Fruit fly (Drosophila melanogaster) whole organism, embryonic: ENCODE data around the gene Orp8.

Experiments used
- Atf3 ChIP-seq: fragments of 200-800 bp; sonication (Bioruptor generic); optimal IDR thresholded peaks from 3 replicates; lab custom pipeline; 2016; ENCODE audit warnings: missing biosample characterization, missing genetic modification characterization
- Bgb ChIP-seq: fragments of 200-800 bp; sonication (Bioruptor generic); IDR thresholded peaks from 2 replicates; pipeline ENCODE4 v1.3.6; 2022; ENCODE audit warnings: missing biosample characterization, missing genetic modification characterization; ENCODE audit not compliant: partially characterized antibody
- CG10274 ChIP-seq: fragments of 200-800 bp; sonication (Bioruptor generic); optimal IDR thresholded peaks from 3 replicates; lab custom pipeline; 2017; ENCODE audit warnings: missing biosample characterization, mild to moderate bottlenecking, missing genetic modification characterization
- CG10366 ChIP-seq: fragments of 200-800 bp; sonication (Bioruptor generic); IDR thresholded peaks from 2 replicates; pipeline ENCODE4 v1.3.6; 2022; ENCODE audit warnings: missing biosample characterization, missing genetic modification characterization
- CG12104 ChIP-seq: fragments of 200-800 bp; sonication (Bioruptor generic); optimal IDR thresholded peaks from 3 replicates; lab custom pipeline; 2016; ENCODE audit warnings: missing biosample characterization, missing genetic modification characterization
- CG12219 ChIP-seq: fragments of 200-800 bp; sonication (Bioruptor generic); optimal IDR thresholded peaks from 3 replicates; lab custom pipeline; 2018; ENCODE audit warnings: missing biosample characterization, mild to moderate bottlenecking, missing genetic modification characterization
- CG15073 ChIP-seq: fragments of 200-800 bp; sonication (Bioruptor generic); optimal IDR thresholded peaks from 2 replicates; lab custom pipeline; 2016; ENCODE audit warnings: missing biosample characterization, missing genetic modification characterization
- CG15269 ChIP-seq: fragments of 200-800 bp; sonication (Bioruptor generic); optimal IDR thresholded peaks from 2 replicates; lab custom pipeline; 2018; ENCODE audit warnings: missing biosample characterization, mild to moderate bottlenecking, missing genetic modification characterization, moderate library complexity
- CG1529 ChIP-seq: fragments of 200-800 bp; sonication (Bioruptor generic); optimal IDR thresholded peaks from 3 replicates; lab custom pipeline; 2018; ENCODE audit warnings: missing biosample characterization, missing genetic modification characterization
- CG15696 ChIP-seq: fragments of 200-800 bp; sonication (Bioruptor generic); optimal IDR thresholded peaks from 2 replicates; lab custom pipeline; 2019; ENCODE audit warnings: missing biosample characterization, mild to moderate bottlenecking, missing genetic modification characterization, moderate library complexity
- CG17568 ChIP-seq: fragments of 200-800 bp; sonication (Bioruptor generic); optimal IDR thresholded peaks from 2 replicates; lab custom pipeline; 2018; ENCODE audit warnings: missing biosample characterization, mild to moderate bottlenecking, missing genetic modification characterization, moderate library complexity
- CG17829 ChIP-seq: fragments of 200-800 bp; optimal IDR thresholded peaks from 2 replicates; lab custom pipeline; 2019; ENCODE audit warnings: missing biosample characterization, mild to moderate bottlenecking, missing genetic modification characterization, moderate library complexity
- CG17912 ChIP-seq: fragments of 200-800 bp; sonication (Bioruptor generic); optimal IDR thresholded peaks from 2 replicates; lab custom pipeline; 2018; ENCODE audit warnings: missing biosample characterization, mild to moderate bottlenecking, missing genetic modification characterization
- CG18262 ChIP-seq: fragments of 200-800 bp; optimal IDR thresholded peaks from 3 replicates; lab custom pipeline; 2019; ENCODE audit warnings: missing biosample characterization, mild to moderate bottlenecking, missing genetic modification characterization, moderate library complexity
- CG18599 ChIP-seq: fragments of 200-800 bp; sonication (Bioruptor generic); optimal IDR thresholded peaks from 3 replicates; lab custom pipeline; 2017; ENCODE audit warnings: missing biosample characterization, missing genetic modification characterization, mild to moderate bottlenecking, moderate library complexity, missing genetic modification reagents
- CG2120 ChIP-seq: fragments of 200-800 bp; sonication (Bioruptor generic); optimal IDR thresholded peaks from 3 replicates; lab custom pipeline; 2016; ENCODE audit warnings: missing biosample characterization, missing genetic modification characterization
- CG3163 ChIP-seq: fragments of 200-800 bp; sonication (Bioruptor generic); optimal IDR thresholded peaks from 3 replicates; lab custom pipeline; 2016; ENCODE audit warnings: missing biosample characterization, missing genetic modification characterization
- CG32532 ChIP-seq: fragments of 200-800 bp; sonication (Bioruptor generic); IDR thresholded peaks from 2 replicates; pipeline ENCODE4 v1.3.6; 2022; ENCODE audit warnings: missing biosample characterization, missing genetic modification characterization
- CG32772 ChIP-seq: fragments of 200-800 bp; sonication (Bioruptor generic); IDR thresholded peaks from 2 replicates; pipeline ENCODE4 v1.3.6; 2022; ENCODE audit warnings: missing biosample characterization, missing genetic modification characterization
- CG3407 ChIP-seq: fragments of 200-800 bp; sonication (Bioruptor generic); optimal IDR thresholded peaks from 2 replicates; lab custom pipeline; 2018; ENCODE audit warnings: missing biosample characterization, mild to moderate bottlenecking, missing genetic modification characterization
- CG34376 ChIP-seq: fragments of 200-800 bp; sonication (Bioruptor generic); optimal IDR thresholded peaks from 2 replicates; lab custom pipeline; 2018; ENCODE audit warnings: missing biosample characterization, mild to moderate bottlenecking, missing genetic modification characterization
- CG4404 ChIP-seq: fragments of 200-800 bp; sonication (Bioruptor generic); IDR thresholded peaks from 2 replicates; pipeline ENCODE4 v1.3.6; 2022; ENCODE audit warnings: missing biosample characterization, missing genetic modification characterization
- CG4617 ChIP-seq: fragments of 200-800 bp; sonication (Bioruptor generic); optimal IDR thresholded peaks from 3 replicates; lab custom pipeline; 2016; ENCODE audit warnings: missing biosample characterization, missing genetic modification characterization, borderline replicate concordance
- CG7786 ChIP-seq: fragments of 200-800 bp; sonication (Bioruptor generic); optimal IDR thresholded peaks from 2 replicates; lab custom pipeline; 2016; ENCODE audit warnings: missing biosample characterization, missing genetic modification characterization
- Dek ChIP-seq: fragments of 200-800 bp; sonication (Bioruptor generic); optimal IDR thresholded peaks from 3 replicates; lab custom pipeline; 2019; ENCODE audit warnings: missing biosample characterization, mild to moderate bottlenecking, missing genetic modification characterization, moderate library complexity
- Ets97D ChIP-seq: fragments of 200-800 bp; sonication (Bioruptor generic); optimal IDR thresholded peaks from 3 replicates; lab custom pipeline; 2016; ENCODE audit warnings: missing biosample characterization, missing genetic modification characterization
- Fer2 ChIP-seq: fragments of 200-800 bp; sonication (Bioruptor generic); optimal IDR thresholded peaks from 2 replicates; lab custom pipeline; 2018; ENCODE audit warnings: missing biosample characterization, mild to moderate bottlenecking, missing genetic modification characterization, moderate library complexity
- GATAe ChIP-seq: fragments of 200-800 bp; sonication (Bioruptor generic); conservative IDR thresholded peaks from 2 replicates; pipeline ENCODE4 v1.3.6; 2022; ENCODE audit warnings: missing biosample characterization, missing genetic modification characterization
- HLH54F ChIP-seq: fragments of 200-800 bp; sonication (Bioruptor generic); optimal IDR thresholded peaks from 3 replicates; lab custom pipeline; 2016; ENCODE audit warnings: missing biosample characterization, missing genetic modification characterization
- Med ChIP-seq: fragments of 200-800 bp; sonication (Bioruptor generic); peaks from one replicate; lab custom pipeline; 2016; ENCODE audit warnings: missing biosample characterization, missing genetic modification characterization, mild to moderate bottlenecking, inconsistent platforms, moderate library complexity
- Myb ChIP-seq: fragments of 200-800 bp; sonication (Bioruptor generic); optimal IDR thresholded peaks from 2 replicates; lab custom pipeline; 2016; ENCODE audit warnings: missing biosample characterization, missing genetic modification characterization
- NfI ChIP-seq: fragments of 200-800 bp; sonication (Bioruptor generic); optimal IDR thresholded peaks from 3 replicates; lab custom pipeline; 2018; ENCODE audit warnings: missing biosample characterization, mild to moderate bottlenecking, missing genetic modification characterization, moderate library complexity
- Scr ChIP-seq: fragments of 200-800 bp; sonication (Bioruptor generic); IDR thresholded peaks from 2 replicates; pipeline ENCODE4 v1.3.6; 2022; ENCODE audit warnings: missing biosample characterization, missing genetic modification characterization; ENCODE audit not compliant: partially characterized antibody
- Sox100B ChIP-seq: fragments of 200-800 bp; sonication (Bioruptor generic); optimal IDR thresholded peaks from 3 replicates; lab custom pipeline; 2018; ENCODE audit warnings: missing biosample characterization, mild to moderate bottlenecking, missing genetic modification characterization
- chif ChIP-seq, 2 experiments: fragments of 200-800 bp; sonication (Bioruptor generic); optimal IDR thresholded peaks; 3 replicates each; lab custom pipeline; 2016; ENCODE audit warnings: missing biosample characterization in 2 of 2, missing genetic modification characterization in 2 of 2
- crol ChIP-seq: fragments of 200-800 bp; sonication (Bioruptor generic); IDR thresholded peaks from 2 replicates; pipeline ENCODE4 v1.3.6; 2022; ENCODE audit warnings: missing biosample characterization, missing genetic modification characterization
- ind ChIP-seq: fragments of 200-800 bp; sonication (Bioruptor generic); optimal IDR thresholded peaks from 3 replicates; lab custom pipeline; 2016; ENCODE audit warnings: missing biosample characterization, missing genetic modification characterization
- mld ChIP-seq: fragments of 200-800 bp; sonication (Bioruptor generic); IDR thresholded peaks from 3 replicates; pipeline ENCODE4 v1.3.6; 2022; ENCODE audit warnings: missing biosample characterization, missing genetic modification characterization; ENCODE audit not compliant: partially characterized antibody
- pan ChIP-seq, 4 experiments: fragments of >200 bp in 3 of 4; fragments of 200-800 bp in 1 of 4; sonication (Bioruptor generic) in 1 of 4; optimal IDR thresholded peaks in 3 of 4; IDR thresholded peaks in 1 of 4; 2 replicates each; pipeline versions ENCODE4 v1.3.6 to Lab custom; 2017 to 2022; ENCODE audit warnings: missing biosample characterization in 2 of 4, missing genetic modification characterization in 2 of 4, mixed read lengths in 1 of 4
- pfk ChIP-seq: fragments of 200-800 bp; sonication (Bioruptor generic); optimal IDR thresholded peaks from 2 replicates; lab custom pipeline; 2018; ENCODE audit warnings: missing biosample characterization, mild to moderate bottlenecking, missing genetic modification characterization, moderate library complexity
- sens ChIP-seq: fragments of 200-800 bp; sonication (Bioruptor generic); peaks from one replicate; lab custom pipeline; 2016; ENCODE audit warnings: missing biosample characterization, missing genetic modification characterization
- sr ChIP-seq: fragments of 200-800 bp; sonication (Bioruptor generic); IDR thresholded peaks from 3 replicates; pipeline ENCODE4 v1.3.6; 2022; ENCODE audit warnings: missing biosample characterization, missing genetic modification characterization
- sug ChIP-seq: fragments of 200-800 bp; optimal IDR thresholded peaks from 2 replicates; lab custom pipeline; 2019; ENCODE audit warnings: missing biosample characterization, mild to moderate bottlenecking, missing genetic modification characterization, moderate library complexity
- unc-4 ChIP-seq: fragments of 200-800 bp; sonication (Bioruptor generic); IDR thresholded peaks from 2 replicates; pipeline ENCODE4 v1.3.6; 2022; ENCODE audit warnings: missing biosample characterization, missing genetic modification characterization; ENCODE audit not compliant: partially characterized antibody
- usp ChIP-seq: fragments of >200 bp; optimal IDR thresholded peaks from 2 replicates; lab custom pipeline; 2017; ENCODE audit warnings: missing biosample characterization, missing genetic modification characterization
- zfh2 ChIP-seq: fragments of 200-800 bp; sonication (Bioruptor generic); optimal IDR thresholded peaks from 2 replicates; lab custom pipeline; 2016; ENCODE audit warnings: missing biosample characterization, missing genetic modification characterization

Gene Orp8

DNA sequence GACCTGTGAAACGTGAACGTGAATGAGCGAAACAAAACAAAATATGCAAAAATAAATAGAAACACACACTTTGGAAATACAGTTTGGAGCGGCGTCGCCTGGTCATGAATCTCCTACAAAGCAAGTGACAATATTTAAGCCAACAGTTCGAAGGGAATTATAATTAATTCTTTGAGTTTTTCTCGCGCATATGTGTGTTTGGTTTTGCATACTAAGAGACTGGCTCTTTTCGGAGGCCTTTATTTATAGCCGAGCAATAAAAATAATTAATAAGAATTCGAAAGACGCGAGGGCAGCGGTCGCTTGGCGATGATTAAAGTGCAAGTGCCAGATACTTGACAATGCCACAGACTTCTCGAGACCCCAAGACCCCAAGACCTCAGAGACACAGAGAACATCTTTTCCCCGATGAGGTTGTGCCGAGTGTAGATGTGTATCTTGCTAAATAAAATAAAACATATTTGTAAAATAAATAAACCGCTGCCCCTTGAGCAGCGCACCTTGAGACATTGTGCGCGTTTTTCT is 9.1 kb downstream of the Orp8 start:
- TF ChIP-seq Med (GFP tag; lab: Kevin White, UChicago) (peak; percentile 77), CG15269 (tag; lab: Kevin White, UChicago) (peak; percentile 16), CG18599 (GFP tag; lab: Kevin White, UChicago) (peak; percentile 3), CG2120 (GFP tag; lab: Kevin White, UChicago) (peak; percentile 6), unc-4 (no peak), Sox100B (GFP tag; lab: Kevin White, UChicago) (no peak), CG10274 (GFP tag; lab: Kevin White, UChicago) (peak; percentile 94), CG32532 (0 out of 2 replicates have a peak, but pooled peaks have one; percentile 7), sr (no peak), Atf3 (GFP tag; lab: Kevin White, UChicago) (no peak), usp (GFP tag; lab: Kevin White, UChicago) (no peak)

dm6 chr3R:20327572-20328483 is 18.7 kb downstream of the Orp8 start, which contains the start of the genes CG4360 and Sirt2:
TSS of gene CG4360 (minus strand) at chr3R:20328003.
TSS of gene Sirt2 (plus strand) at chr3R:20328465.
- peak; percentile 20 for TF ChIP-seq CG12104 (GFP tag; lab: Kevin White, UChicago)
- peak; percentile 71 for TF ChIP-seq unc-4
- peak; percentile 22; the same call in 1 of the 2 replicates for TF ChIP-seq CG4404 (GFP tag; lab: Robert Waterston, UW)
- TF ChIP-seq zfh2 (GFP tag; lab: Kevin White, UChicago) = peak; percentile 65
- TF ChIP-seq pan (optimal IDR thresholded peaks at IDR 0.05; lab: Kevin White, UChicago) = no peak
- TF ChIP-seq pan (GFP tag; optimal IDR thresholded peaks at IDR 0.05 in 1 of 2, IDR thresholded peaks at IDR 0.05 in 1 of 2) = peak in 1 of 2 experiments; percentile 33
- no peak for TF ChIP-seq CG17568 (GFP tag; lab: Kevin White, UChicago)
- TF ChIP-seq mld = peak; percentile 81
- TF ChIP-seq CG18262 (tag; lab: Kevin White, UChicago) = peak; percentile 41
- TF ChIP-seq CG7786 (GFP tag; lab: Kevin White, UChicago) = peak; percentile 68
- peak; percentile 72 for TF ChIP-seq Myb
- TF ChIP-seq CG17912 (GFP tag; lab: Kevin White, UChicago) = peak; percentile 63
- peak; percentile 6 for TF ChIP-seq CG15696 (tag; lab: Kevin White, UChicago)
- no peak for TF ChIP-seq CG1529 (GFP tag; lab: Kevin White, UChicago)
- peak in 1 of 2 experiments; percentile 1 for TF ChIP-seq chif (GFP tag; optimal IDR thresholded peaks at IDR 0.05; lab: Kevin White, UChicago)
- TF ChIP-seq ind (GFP tag; lab: Kevin White, UChicago) = peak; percentile 34
- peak; percentile 93 for TF ChIP-seq Ets97D (GFP tag; lab: Kevin White, UChicago)
- TF ChIP-seq CG15073 (GFP tag; lab: Kevin White, UChicago) = no peak
- no peak for TF ChIP-seq Fer2 (tag; lab: Kevin White, UChicago)
- TF ChIP-seq Scr = peak; percentile 76
- TF ChIP-seq GATAe = no peak
- peak; percentile 15 for TF ChIP-seq CG34376 (GFP tag; lab: Kevin White, UChicago)
- TF ChIP-seq CG4617 (GFP tag; lab: Kevin White, UChicago) = peak; percentile 81
- TF ChIP-seq CG17829 (tag; lab: Kevin White, UChicago) = peak; percentile 57
- no peak for TF ChIP-seq pfk (GFP tag; lab: Kevin White, UChicago)
- peak; percentile 37 for TF ChIP-seq NfI (GFP tag; lab: Kevin White, UChicago)
- peak; percentile 59; the same call in 1 of the 2 replicates for TF ChIP-seq crol (GFP tag; lab: Robert Waterston, UW)
- no peak for TF ChIP-seq CG32772 (GFP tag; lab: Robert Waterston, UW)
- no peak for TF ChIP-seq CG12219
- TF ChIP-seq sens (GFP tag; lab: Kevin White, UChicago) = peak; percentile 87
- TF ChIP-seq CG10366 (GFP tag; lab: Robert Waterston, UW) = peak; percentile 33; the same call in 1 of the 2 replicates
- peak; percentile 93 for TF ChIP-seq Bgb (GFP tag; lab: Robert Waterston, UW)
- TF ChIP-seq HLH54F (GFP tag; lab: Kevin White, UChicago) = peak; percentile 56
- TF ChIP-seq sug (tag; lab: Kevin White, UChicago) = peak; percentile 56
- TF ChIP-seq CG3163 (GFP tag; lab: Kevin White, UChicago) = peak; percentile 28
- no peak for TF ChIP-seq Dek (tag; lab: Kevin White, UChicago)
- TF ChIP-seq CG3407 (GFP tag; lab: Kevin White, UChicago) = no peak
